Fruit fly (Drosophila melanogaster) whole organism, embryonic: ENCODE results near the gene NKCC.

Source experiments
- Ada2b ChIP-seq: fragments of 200-800 bp; sonication (Bioruptor generic); IDR thresholded peaks from 2 replicates; pipeline ENCODE4 v1.3.6; 2022; ENCODE audit warnings: missing biosample characterization, missing genetic modification characterization
- CG11398 ChIP-seq: fragments of 200-800 bp; sonication (Bioruptor generic); optimal IDR thresholded peaks from 2 replicates; lab custom pipeline; 2016; ENCODE audit warnings: missing biosample characterization, missing genetic modification characterization
- CG11723 ChIP-seq: fragments of 200-800 bp; sonication (Bioruptor generic); optimal IDR thresholded peaks from 2 replicates; lab custom pipeline; 2017; ENCODE audit warnings: missing biosample characterization, mild to moderate bottlenecking, missing genetic modification characterization
- CG12104 ChIP-seq: fragments of 200-800 bp; sonication (Bioruptor generic); optimal IDR thresholded peaks from 3 replicates; lab custom pipeline; 2016; ENCODE audit warnings: missing biosample characterization, missing genetic modification characterization
- CG13894 ChIP-seq: fragments of 200-800 bp; sonication (Bioruptor generic); optimal IDR thresholded peaks from 3 replicates; lab custom pipeline; 2018; ENCODE audit warnings: missing biosample characterization, mild to moderate bottlenecking, missing genetic modification characterization, moderate library complexity
- CG14050 ChIP-seq: fragments of 200-800 bp; sonication (Bioruptor generic); IDR thresholded peaks from 3 replicates; pipeline ENCODE4 v1.3.6; 2022; ENCODE audit warnings: missing biosample characterization, missing genetic modification characterization
- CG14710 ChIP-seq: fragments of 200-800 bp; sonication (Bioruptor generic); optimal IDR thresholded peaks from 3 replicates; lab custom pipeline; 2019; ENCODE audit warnings: missing biosample characterization, mild to moderate bottlenecking, missing genetic modification characterization, moderate library complexity
- CG17361 ChIP-seq: fragments of 200-800 bp; sonication (Bioruptor generic); IDR thresholded peaks from 3 replicates; pipeline ENCODE4 v1.3.6; 2022; ENCODE audit warnings: missing biosample characterization, missing genetic modification characterization
- CG17385 ChIP-seq: fragments of 200-800 bp; sonication (Bioruptor generic); optimal IDR thresholded peaks from 3 replicates; lab custom pipeline; 2018; ENCODE audit warnings: missing biosample characterization, mild to moderate bottlenecking, missing genetic modification characterization
- CG17568 ChIP-seq: fragments of 200-800 bp; sonication (Bioruptor generic); optimal IDR thresholded peaks from 2 replicates; lab custom pipeline; 2018; ENCODE audit warnings: missing biosample characterization, mild to moderate bottlenecking, missing genetic modification characterization, moderate library complexity
- CG17612 ChIP-seq: fragments of 200-800 bp; sonication (Bioruptor generic); IDR thresholded peaks from 2 replicates; pipeline ENCODE4 v1.3.6; 2022; ENCODE audit warnings: missing biosample characterization, missing genetic modification characterization
- CG3065 ChIP-seq: fragments of 200-800 bp; sonication (Bioruptor generic); optimal IDR thresholded peaks from 2 replicates; lab custom pipeline; 2016; ENCODE audit warnings: missing biosample characterization, missing genetic modification characterization
- CG31388 ChIP-seq: fragments of 200-800 bp; sonication (Bioruptor generic); optimal IDR thresholded peaks from 2 replicates; lab custom pipeline; 2016; ENCODE audit warnings: missing biosample characterization, missing genetic modification characterization
- CG32532 ChIP-seq: fragments of 200-800 bp; sonication (Bioruptor generic); IDR thresholded peaks from 2 replicates; pipeline ENCODE4 v1.3.6; 2022; ENCODE audit warnings: missing biosample characterization, missing genetic modification characterization
- CG6175 ChIP-seq: fragments of 200-800 bp; sonication (Bioruptor generic); IDR thresholded peaks from 3 replicates; pipeline ENCODE4 v1.3.6; 2022; ENCODE audit warnings: missing biosample characterization, missing genetic modification characterization
- CG9817 ChIP-seq: fragments of 200-800 bp; sonication (Bioruptor generic); optimal IDR thresholded peaks from 2 replicates; lab custom pipeline; 2018; ENCODE audit warnings: missing biosample characterization, mild to moderate bottlenecking, missing genetic modification characterization, moderate library complexity
- CHES-1-like ChIP-seq: fragments of 200-800 bp; sonication (Bioruptor generic); optimal IDR thresholded peaks from 2 replicates; lab custom pipeline; 2016; ENCODE audit warnings: missing biosample characterization, missing genetic modification characterization
- CoRest ChIP-seq: fragments of 200-800 bp; sonication (Bioruptor generic); optimal IDR thresholded peaks from 3 replicates; lab custom pipeline; 2018; ENCODE audit warnings: missing biosample characterization, mild to moderate bottlenecking, missing genetic modification characterization, moderate library complexity
- Dip2 ChIP-seq: fragments of 200-800 bp; sonication (Bioruptor generic); IDR thresholded peaks from 2 replicates; pipeline ENCODE4 v1.3.6; 2022; ENCODE audit warnings: missing biosample characterization, missing genetic modification characterization
- Dref ChIP-seq: fragments of 200-800 bp; sonication (Bioruptor generic); IDR thresholded peaks from 2 replicates; pipeline ENCODE4 v1.3.6; 2022; ENCODE audit warnings: missing biosample characterization, missing genetic modification characterization
- Fer3 ChIP-seq: fragments of 200-800 bp; sonication (Bioruptor generic); optimal IDR thresholded peaks from 2 replicates; lab custom pipeline; 2018; ENCODE audit warnings: missing biosample characterization, mild to moderate bottlenecking, missing genetic modification characterization, moderate library complexity
- HHEX ChIP-seq: fragments of 200-800 bp; sonication (Bioruptor generic); optimal IDR thresholded peaks from 3 replicates; lab custom pipeline; 2017; ENCODE audit warnings: missing biosample characterization, mild to moderate bottlenecking, missing genetic modification characterization, missing genetic modification reagents
- HLH3B ChIP-seq: fragments of 200-800 bp; sonication (Bioruptor generic); IDR thresholded peaks from 2 replicates; pipeline ENCODE4 v1.3.6; 2022; ENCODE audit warnings: missing biosample characterization, missing genetic modification characterization
- Hand ChIP-seq: fragments of 200-800 bp; sonication (Bioruptor generic); optimal IDR thresholded peaks from 2 replicates; lab custom pipeline; 2017; ENCODE audit warnings: mild to moderate bottlenecking, missing biosample characterization, missing genetic modification reagents, missing genetic modification characterization
- HmgD ChIP-seq: fragments of 200-800 bp; sonication (Bioruptor generic); optimal IDR thresholded peaks from 3 replicates; lab custom pipeline; 2016; ENCODE audit warnings: missing biosample characterization, missing genetic modification characterization
- Jarid2 ChIP-seq: fragments of 200-800 bp; sonication (Bioruptor generic); optimal IDR thresholded peaks from 3 replicates; lab custom pipeline; 2017; ENCODE audit warnings: mild to moderate bottlenecking, missing biosample characterization, missing genetic modification reagents, missing genetic modification characterization
- Xrp1 ChIP-seq: fragments of 200-800 bp; sonication (Bioruptor generic); IDR thresholded peaks from 2 replicates; pipeline ENCODE4 v1.3.6; 2022; ENCODE audit warnings: missing biosample characterization, missing genetic modification characterization
- ato ChIP-seq: fragments of 200-800 bp; sonication (Bioruptor generic); IDR thresholded peaks from 2 replicates; pipeline ENCODE4 v1.3.6; 2022; ENCODE audit warnings: missing biosample characterization, missing genetic modification characterization; ENCODE audit not compliant: partially characterized antibody
- bowl ChIP-seq: fragments of 200-800 bp; sonication (Bioruptor generic); IDR thresholded peaks from 2 replicates; pipeline ENCODE4 v1.3.6; 2022; ENCODE audit warnings: missing biosample characterization, missing genetic modification characterization
- btn ChIP-seq: fragments of 200-800 bp; sonication (Bioruptor generic); optimal IDR thresholded peaks from 2 replicates; lab custom pipeline; 2016; ENCODE audit warnings: missing biosample characterization, missing genetic modification characterization
- chn ChIP-seq: fragments of 200-800 bp; sonication (Bioruptor generic); optimal IDR thresholded peaks from 2 replicates; lab custom pipeline; 2016; ENCODE audit warnings: missing biosample characterization, missing genetic modification characterization
- cwo ChIP-seq: fragments of 200-800 bp; sonication (Bioruptor generic); optimal IDR thresholded peaks from 3 replicates; lab custom pipeline; 2017; ENCODE audit warnings: missing biosample characterization, missing genetic modification characterization, mild to moderate bottlenecking, moderate library complexity, missing genetic modification reagents
- danr ChIP-seq: fragments of 200-800 bp; sonication (Bioruptor generic); IDR thresholded peaks from 2 replicates; pipeline ENCODE4 v1.3.6; 2022; ENCODE audit warnings: missing biosample characterization, missing genetic modification characterization
- dmrt99B ChIP-seq: fragments of 200-800 bp; sonication (Bioruptor generic); optimal IDR thresholded peaks from 2 replicates; lab custom pipeline; 2018; ENCODE audit warnings: missing biosample characterization, mild to moderate bottlenecking, missing genetic modification characterization, moderate library complexity
- exex ChIP-seq: fragments of 200-800 bp; sonication (Bioruptor generic); optimal IDR thresholded peaks from 4 replicates; lab custom pipeline; 2018; ENCODE audit warnings: missing biosample characterization, mild to moderate bottlenecking, missing genetic modification characterization, moderate library complexity
- fd3F ChIP-seq: fragments of 200-800 bp; sonication (Bioruptor generic); optimal IDR thresholded peaks from 2 replicates; lab custom pipeline; 2018; ENCODE audit warnings: missing biosample characterization, mild to moderate bottlenecking, missing genetic modification characterization, moderate library complexity
- gfzf ChIP-seq: fragments of 200-800 bp; sonication (Bioruptor generic); optimal IDR thresholded peaks from 2 replicates; lab custom pipeline; 2016; ENCODE audit warnings: missing biosample characterization, mild to moderate bottlenecking, missing genetic modification characterization, moderate library complexity
- gro ChIP-seq: fragments of 200-800 bp; sonication (Bioruptor generic); optimal IDR thresholded peaks from 2 replicates; lab custom pipeline; 2016; ENCODE audit warnings: missing biosample characterization, missing genetic modification characterization
- h ChIP-seq: fragments of >200 bp; optimal IDR thresholded peaks from 2 replicates; lab custom pipeline; 2017
- knrl ChIP-seq: fragments of 200-800 bp; sonication (Bioruptor generic); IDR thresholded peaks from 3 replicates; pipeline ENCODE4 v1.3.6; 2022; ENCODE audit warnings: missing biosample characterization, missing genetic modification characterization; ENCODE audit not compliant: partially characterized antibody
- lab ChIP-seq: fragments of 200-800 bp; sonication (Bioruptor generic); optimal IDR thresholded peaks from 3 replicates; lab custom pipeline; 2017; ENCODE audit warnings: missing biosample characterization, missing genetic modification characterization, mild to moderate bottlenecking, moderate library complexity, missing genetic modification reagents
- p53 ChIP-seq: fragments of 200-800 bp; sonication (Bioruptor generic); optimal IDR thresholded peaks from 2 replicates; lab custom pipeline; 2016; ENCODE audit warnings: missing biosample characterization, missing genetic modification characterization
- pb ChIP-seq: fragments of 200-800 bp; sonication (Bioruptor generic); optimal IDR thresholded peaks from 3 replicates; lab custom pipeline; 2016; ENCODE audit warnings: missing biosample characterization, missing genetic modification characterization
- peb ChIP-seq: fragments of 200-800 bp; sonication (Bioruptor generic); IDR thresholded peaks from 2 replicates; pipeline ENCODE4 v1.3.6; 2022; ENCODE audit warnings: missing biosample characterization, missing genetic modification characterization
- pzg ChIP-seq: fragments of 200-800 bp; sonication (Bioruptor generic); optimal IDR thresholded peaks from 3 replicates; lab custom pipeline; 2018; ENCODE audit warnings: missing biosample characterization, mild to moderate bottlenecking, missing genetic modification characterization, moderate library complexity
- salm ChIP-seq: fragments of 200-800 bp; sonication (Bioruptor generic); optimal IDR thresholded peaks from 2 replicates; lab custom pipeline; 2018; ENCODE audit warnings: missing biosample characterization, mild to moderate bottlenecking, missing genetic modification characterization
- scrt ChIP-seq: fragments of 200-800 bp; sonication (Bioruptor generic); optimal IDR thresholded peaks from 2 replicates; lab custom pipeline; 2018; ENCODE audit warnings: missing biosample characterization, mild to moderate bottlenecking, missing genetic modification characterization, moderate library complexity
- shn ChIP-seq: fragments of 200-800 bp; sonication (Bioruptor generic); optimal IDR thresholded peaks from 3 replicates; lab custom pipeline; 2016; ENCODE audit warnings: missing biosample characterization, missing genetic modification characterization
- sima ChIP-seq: fragments of 200-800 bp; sonication (Bioruptor generic); optimal IDR thresholded peaks from 2 replicates; lab custom pipeline; 2016; ENCODE audit warnings: missing biosample characterization, missing genetic modification characterization
- sob ChIP-seq: fragments of 200-800 bp; sonication (Bioruptor generic); IDR thresholded peaks from 2 replicates; pipeline ENCODE4 v1.3.6; 2022; ENCODE audit warnings: missing biosample characterization, missing genetic modification characterization
- tin ChIP-seq: fragments of 200-800 bp; sonication (Bioruptor generic); optimal IDR thresholded peaks from 3 replicates; lab custom pipeline; 2016; ENCODE audit warnings: missing biosample characterization, missing genetic modification characterization

The NKCC gene

dm6 chr3R:5467619-5468018 lies 34.9 kb downstream of the NKCC start, which contains the start of gene POLDIP2 (continued):
- TF ChIP-seq scrt (GFP tag; lab: Kevin White, UChicago) (no peak), exex (no peak), CG13894 (tag; lab: Kevin White, UChicago) (peak; percentile 10), Ada2b (GFP tag; lab: Robert Waterston, UW) (no peak), danr (GFP tag; lab: Robert Waterston, UW) (no peak), pzg (GFP tag; lab: Kevin White, UChicago) (peak; percentile 34), btn (GFP tag; lab: Kevin White, UChicago) (no peak), CG6175 (GFP tag; lab: Robert Waterston, UW) (no peak), Dip2 (GFP tag; lab: Robert Waterston, UW) (no peak), p53 (GFP tag; lab: Kevin White, UChicago) (no peak), ato (GFP tag; lab: Robert Waterston, UW) (peak; percentile 21; the same call in 1 of the 2 replicates), Dref (peak; percentile 64), lab (GFP tag; lab: Kevin White, UChicago) (no peak), CG9817 (tag; lab: Kevin White, UChicago) (peak; percentile 9), dmrt99B (tag; lab: Kevin White, UChicago) (no peak), CG31388 (GFP tag; lab: Kevin White, UChicago) (no peak), CG17568 (GFP tag; lab: Kevin White, UChicago) (no peak), CG12104 (no peak), salm (tag; lab: Kevin White, UChicago) (no peak), sob (GFP tag; lab: Robert Waterston, UW) (no peak), CG17361 (GFP tag; lab: Robert Waterston, UW) (0 out of 3 replicates have a peak, but pooled peaks have one; percentile 1), fd3F (no peak), bowl (GFP tag; lab: Robert Waterston, UW) (no peak)

- TF ChIP-seq sima (peak; percentile 12), CoRest (tag; lab: Kevin White, UChicago) (peak; percentile 25), CG11723 (GFP tag; lab: Kevin White, UChicago) (peak; percentile 76), peb (GFP tag; lab: Robert Waterston, UW) (no peak), Xrp1 (GFP tag; lab: Robert Waterston, UW) (no peak; the same call in 1 of the 2 replicates), CG12104 (peak; percentile 77), CG32532 (GFP tag; lab: Robert Waterston, UW) (peak; percentile 73), Hand (GFP tag; lab: Kevin White, UChicago) (peak; percentile 77), CG3065 (GFP tag; lab: Kevin White, UChicago) (peak; percentile 25), shn (GFP tag; lab: Kevin White, UChicago) (peak; percentile 53), HLH3B (GFP tag; lab: Robert Waterston, UW) (peak; percentile 26; the same call in 1 of the 2 replicates), Fer3 (tag; lab: Kevin White, UChicago) (peak; percentile 80), HHEX (peak; percentile 89), CG17612 (GFP tag; lab: Robert Waterston, UW) (no peak), CG17385 (GFP tag; lab: Kevin White, UChicago) (peak; percentile 79), h (no peak), gro (GFP tag; lab: Kevin White, UChicago) (peak; percentile 76), CG14050 (GFP tag; lab: Robert Waterston, UW) (peak; percentile 30; the same call in 2 of the 3 replicates), tin (peak; percentile 9), gfzf (GFP tag; lab: Kevin White, UChicago) (peak; percentile 87), chn (GFP tag; lab: Kevin White, UChicago) (peak; percentile 22), CG11398 (GFP tag; lab: Kevin White, UChicago) (peak; percentile 57), knrl (no peak), CHES-1-like (GFP tag; lab: Kevin White, UChicago) (peak; percentile 72), cwo (GFP tag; lab: Kevin White, UChicago) (peak; percentile 52), HmgD (GFP tag; lab: Kevin White, UChicago) (no peak), Jarid2 (GFP tag; lab: Kevin White, UChicago) (no peak), CG14710 (tag; lab: Kevin White, UChicago) (peak; percentile 71), pb (peak; percentile 70)
Observed at dm6 chr3R:5466875-5467274, 35.6 kb downstream of the NKCC start, which contains the start of gene RpL35A. Gene RpL35A (minus strand): TSS chr3R:5467101.
